Fruit fly (Drosophila melanogaster) whole organism, wandering third instar larva: Measurements from ENCODE around the gene PolE1.

ENCODE experiments used
- jim ChIP-seq: fragments of 175-275, 200-325 bp; sonication (Bioruptor generic); optimal IDR thresholded peaks from 2 replicates; lab custom pipeline; 2016; ENCODE audit warnings: missing biosample characterization, mild to moderate bottlenecking, missing genetic modification characterization
- pan ChIP-seq: fragments of >200 bp; optimal IDR thresholded peaks from 2 replicates; lab custom pipeline; 2017

- TF ChIP-seq jim (GFP tag; lab: Kevin White, UChicago), result no peak
- TF ChIP-seq pan (lab: Kevin White, UChicago), result no peak
Observed at dm6 chr3R:23320251-23320650, 27.7 kb upstream of the PolE1 start.
